Worm (Caenorhabditis elegans) whole organism, young adult: ENCODE results near the gene lin-33.
A peak's percentile ranks its signal among the peaks of the same experiment; 100 is the strongest.

Experiments
- C06A6.2 ChIP-seq: fragments of 200-800 bp; sonication (Bioruptor generic); conservative IDR thresholded peaks from 2 replicates; pipeline ENCODE4 v1.3.6; 2022; ENCODE audit warnings: missing genetic modification characterization, missing compliant biosample characterization
- F10E7.11 ChIP-seq: sonication (generic microtip); optimal IDR thresholded peaks from 2 replicates; lab custom pipeline; 2017; ENCODE audit warnings: mild to moderate bottlenecking, missing genetic modification characterization, moderate library complexity, missing compliant biosample characterization
- F33H1.4 ChIP-seq: fragments of 200-800 bp; sonication (Bioruptor generic); IDR thresholded peaks from 2 replicates; pipeline ENCODE4 v1.3.6; 2022; ENCODE audit warnings: missing genetic modification reagents, missing genetic modification characterization, missing compliant biosample characterization
- F39B2.1 ChIP-seq: fragments of 200-800 bp; sonication (Bioruptor generic); IDR thresholded peaks from 2 replicates; pipeline ENCODE4 v1.3.6; 2022; ENCODE audit warnings: missing genetic modification reagents, missing genetic modification characterization, missing compliant biosample characterization
- F49E8.2 ChIP-seq: sonication (generic microtip); optimal IDR thresholded peaks from 3 replicates; lab custom pipeline; 2017; ENCODE audit warnings: missing genetic modification characterization, mild to moderate bottlenecking, missing compliant biosample characterization, antibody characterized with exemption, moderate library complexity; ENCODE audit not compliant: insufficient read depth
- Y53G8AR.9 ChIP-seq: fragments of 200-800 bp; sonication (Bioruptor generic); conservative IDR thresholded peaks from 2 replicates; pipeline ENCODE4 v1.3.6; 2022; ENCODE audit warnings: missing genetic modification reagents, missing genetic modification characterization, missing compliant biosample characterization
- Y67H2A.10 ChIP-seq: fragments of 200-800 bp; sonication (Bioruptor generic); conservative IDR thresholded peaks from 2 replicates; pipeline ENCODE4 v1.3.6; 2022; ENCODE audit warnings: missing genetic modification reagents, missing genetic modification characterization, missing compliant biosample characterization
- Y95B8A.8 ChIP-seq: fragments of 200-800 bp; sonication (Bioruptor generic); IDR thresholded peaks from 2 replicates; pipeline ENCODE4 v1.3.6; 2022; ENCODE audit warnings: missing genetic modification reagents, missing genetic modification characterization, missing compliant biosample characterization
- ZK185.1 ChIP-seq: sonication (generic microtip); optimal IDR thresholded peaks from 2 replicates; lab custom pipeline; 2016; ENCODE audit warnings: mild to moderate bottlenecking, missing genetic modification characterization, missing compliant biosample characterization; ENCODE audit not compliant: poor library complexity, severe bottlenecking
- athp-1 ChIP-seq: sonication (generic microtip); optimal IDR thresholded peaks from 2 replicates; lab custom pipeline; 2017; ENCODE audit warnings: mild to moderate bottlenecking, missing genetic modification characterization, missing compliant biosample characterization
- attf-5 ChIP-seq: fragments of 200-800 bp; sonication (Bioruptor generic); optimal IDR thresholded peaks from 2 replicates; lab custom pipeline; 2018; ENCODE audit warnings: mild to moderate bottlenecking, missing genetic modification characterization, missing compliant biosample characterization
- bed-1 ChIP-seq: fragments of 200-800 bp; sonication (Bioruptor generic); IDR thresholded peaks from 2 replicates; pipeline ENCODE4 v1.3.6; 2022; ENCODE audit warnings: missing genetic modification reagents, missing genetic modification characterization, missing compliant biosample characterization
- cebp-1 ChIP-seq, 2 experiments: fragments of 200-800 bp in 1 of 2; sonication (Bioruptor generic) in 1 of 2; sonication (generic microtip) in 1 of 2; IDR thresholded peaks in 1 of 2; optimal IDR thresholded peaks in 1 of 2; 2 replicates each; pipeline versions ENCODE4 v1.3.6 to Lab custom; 2017 to 2022; ENCODE audit warnings: missing compliant biosample characterization in 2 of 2, missing genetic modification characterization in 2 of 2, mild to moderate bottlenecking in 1 of 2, missing genetic modification reagents in 1 of 2, moderate library complexity in 1 of 2
- ceh-100 ChIP-seq: fragments of 200-800 bp; sonication (Bioruptor generic); IDR thresholded peaks from 2 replicates; pipeline ENCODE4 v1.3.6; 2022; ENCODE audit warnings: missing genetic modification reagents, missing genetic modification characterization, missing compliant biosample characterization
- ceh-40 ChIP-seq: fragments of 200-800 bp; sonication (Bioruptor generic); IDR thresholded peaks from 2 replicates; pipeline ENCODE4 v1.3.6; 2022; ENCODE audit warnings: missing genetic modification characterization, missing compliant biosample characterization
- ceh-58 ChIP-seq: fragments of 200-800 bp; sonication (Bioruptor generic); IDR thresholded peaks from 2 replicates; pipeline ENCODE4 v1.3.6; 2022; ENCODE audit warnings: missing genetic modification characterization, missing compliant biosample characterization
- ceh-91 ChIP-seq: fragments of 200-800 bp; sonication (Bioruptor generic); IDR thresholded peaks from 2 replicates; pipeline ENCODE4 v1.3.6; 2022; ENCODE audit warnings: missing genetic modification reagents, missing genetic modification characterization, missing compliant biosample characterization
- chd-7 ChIP-seq: sonication (generic microtip); optimal IDR thresholded peaks from 2 replicates; lab custom pipeline; 2016; ENCODE audit warnings: mild to moderate bottlenecking, missing genetic modification characterization, moderate library complexity, missing compliant biosample characterization
- ets-4 ChIP-seq: fragments of 200-800 bp; sonication (Bioruptor generic); optimal IDR thresholded peaks from 2 replicates; lab custom pipeline; 2018; ENCODE audit warnings: mild to moderate bottlenecking, missing genetic modification characterization, missing compliant biosample characterization
- hlh-12 ChIP-seq: sonication (generic microtip); optimal IDR thresholded peaks from 2 replicates; lab custom pipeline; 2016; ENCODE audit warnings: missing genetic modification characterization, missing compliant biosample characterization
- hmg-1.2 ChIP-seq: fragments of 200-800 bp; sonication (Bioruptor generic); IDR thresholded peaks from 2 replicates; pipeline ENCODE4 v1.3.6; 2022; ENCODE audit warnings: missing genetic modification reagents, missing genetic modification characterization, missing compliant biosample characterization
- hmg-20 ChIP-seq: fragments of 200-800 bp; sonication (Bioruptor generic); IDR thresholded peaks from 2 replicates; pipeline ENCODE4 v1.3.6; 2022; ENCODE audit warnings: missing genetic modification reagents, missing genetic modification characterization, missing compliant biosample characterization
- hrde-1 ChIP-seq: sonication (generic microtip); optimal IDR thresholded peaks from 2 replicates; lab custom pipeline; 2016; ENCODE audit warnings: missing genetic modification characterization, mild to moderate bottlenecking, missing compliant biosample characterization, moderate library complexity, missing genotype, missing genetic modification reagents, borderline replicate concordance
- hsf-1 ChIP-seq: fragments of 200-800 bp; sonication (Bioruptor generic); IDR thresholded peaks from 2 replicates; pipeline ENCODE4 v1.3.6; 2022; ENCODE audit warnings: missing genetic modification reagents, missing genetic modification characterization, missing compliant biosample characterization
- lin-26 ChIP-seq: fragments of 200-800 bp; sonication (Bioruptor generic); IDR thresholded peaks from 2 replicates; pipeline ENCODE4 v1.3.6; 2022; ENCODE audit warnings: missing genetic modification reagents, missing genetic modification characterization, missing compliant biosample characterization
- lin-35 ChIP-seq, 3 experiments: fragments of 150-350 bp in 2 of 3; sonication (generic microtip) in 1 of 3; optimal IDR thresholded peaks; 2 replicates each; lab custom pipeline; 2014 to 2018; ENCODE audit warnings: missing biosample characterization in 3 of 3, missing genetic modification characterization in 3 of 3, missing genetic modification reagents in 3 of 3
- lin-40 ChIP-seq: sonication (generic microtip); optimal IDR thresholded peaks from 2 replicates; lab custom pipeline; 2016; ENCODE audit warnings: missing genetic modification characterization, mild to moderate bottlenecking, missing compliant biosample characterization, missing genotype, missing genetic modification reagents
- lsl-1 ChIP-seq: fragments of 200-800 bp; sonication (Bioruptor generic); optimal IDR thresholded peaks from 2 replicates; lab custom pipeline; 2018; ENCODE audit warnings: mild to moderate bottlenecking, missing genetic modification characterization, moderate library complexity, missing compliant biosample characterization
- madf-3 ChIP-seq: fragments of 200-800 bp; sonication (Bioruptor generic); IDR thresholded peaks from 2 replicates; pipeline ENCODE4 v1.3.6; 2022; ENCODE audit warnings: missing genetic modification reagents, missing genetic modification characterization, missing compliant biosample characterization
- mxl-1 ChIP-seq: sonication (generic microtip); optimal IDR thresholded peaks from 2 replicates; lab custom pipeline; 2016; ENCODE audit warnings: missing genetic modification characterization, missing compliant biosample characterization
- nfyb-1 ChIP-seq: fragments of 200-800 bp; sonication (Bioruptor generic); IDR thresholded peaks from 2 replicates; pipeline ENCODE4 v1.3.6; 2022; ENCODE audit warnings: missing genetic modification reagents, missing genetic modification characterization, missing compliant biosample characterization
- nhr-120 ChIP-seq: fragments of 200-800 bp; sonication (Bioruptor generic); IDR thresholded peaks from 2 replicates; pipeline ENCODE4 v1.3.6; 2022; ENCODE audit warnings: missing genetic modification characterization, missing compliant biosample characterization
- pha-4 ChIP-seq: fragments of 150-350 bp; sonication (generic microtip); optimal IDR thresholded peaks from 2 replicates; lab custom pipeline; 2014; ENCODE audit warnings: missing biosample characterization, missing genetic modification reagents, missing genetic modification characterization
- rcor-1 ChIP-seq: fragments of 200-800 bp; sonication (Bioruptor generic); IDR thresholded peaks from 2 replicates; pipeline ENCODE4 v1.3.6; 2022; ENCODE audit warnings: missing genetic modification reagents, missing genetic modification characterization, missing compliant biosample characterization
- rpc-1 ChIP-seq, 2 experiments: fragments of 150-350 bp in 1 of 2; sonication (generic microtip) in 1 of 2; optimal IDR thresholded peaks; 2 replicates each; lab custom pipeline; 2014 to 2018; ENCODE audit warnings: missing biosample characterization in 1 of 2, missing genetic modification characterization in 1 of 2, missing genetic modification reagents in 1 of 2, missing genotype in 1 of 2
- sea-2 ChIP-seq: fragments of 200-800 bp; sonication (Bioruptor generic); IDR thresholded peaks from 2 replicates; pipeline ENCODE4 v1.3.6; 2022; ENCODE audit warnings: missing genetic modification characterization, missing compliant biosample characterization
- snpc-1.3 ChIP-seq: sonication (generic microtip); optimal IDR thresholded peaks from 2 replicates; lab custom pipeline; 2017; ENCODE audit warnings: missing genetic modification characterization, mild to moderate bottlenecking, missing compliant biosample characterization, antibody characterized with exemption, moderate library complexity, missing genotype, missing genetic modification reagents; ENCODE audit not compliant: insufficient read depth
- somi-1 ChIP-seq: fragments of 200-800 bp; sonication (Bioruptor generic); optimal IDR thresholded peaks from 2 replicates; lab custom pipeline; 2018; ENCODE audit warnings: mild to moderate bottlenecking, missing genetic modification characterization, missing compliant biosample characterization
- sptf-2 ChIP-seq: fragments of 200-800 bp; sonication (Bioruptor generic); optimal IDR thresholded peaks from 2 replicates; lab custom pipeline; 2018; ENCODE audit warnings: mild to moderate bottlenecking, missing genetic modification characterization, missing compliant biosample characterization
- tlf-1 ChIP-seq: fragments of 200-800 bp; sonication (Bioruptor generic); optimal IDR thresholded peaks from 2 replicates; lab custom pipeline; 2018; ENCODE audit warnings: mild to moderate bottlenecking, missing genetic modification characterization, missing compliant biosample characterization
- unc-62 ChIP-seq: fragments of 150-350 bp; optimal IDR thresholded peaks from 2 replicates; lab custom pipeline; 2014; ENCODE audit warnings: missing biosample characterization, missing genetic modification reagents, missing genetic modification characterization
- xnd-1 ChIP-seq: sonication (generic microtip); optimal IDR thresholded peaks from 2 replicates; lab custom pipeline; 2016; ENCODE audit warnings: missing genotype, missing genetic modification reagents, missing genetic modification characterization, missing compliant biosample characterization
- zim-3 ChIP-seq: sonication (generic microtip); optimal IDR thresholded peaks from 2 replicates; lab custom pipeline; 2017; ENCODE audit warnings: mild to moderate bottlenecking, missing genetic modification characterization, moderate library complexity, missing compliant biosample characterization
- ztf-26 ChIP-seq: sonication (generic microtip); optimal IDR thresholded peaks from 2 replicates; lab custom pipeline; 2017; ENCODE audit warnings: missing genetic modification characterization, missing compliant biosample characterization
- ztf-28 ChIP-seq: fragments of 200-800 bp; sonication (Bioruptor generic); IDR thresholded peaks from 2 replicates; pipeline ENCODE4 v1.3.6; 2022; ENCODE audit warnings: missing genetic modification reagents, missing genetic modification characterization, missing compliant biosample characterization

Gene lin-33

DNA sequence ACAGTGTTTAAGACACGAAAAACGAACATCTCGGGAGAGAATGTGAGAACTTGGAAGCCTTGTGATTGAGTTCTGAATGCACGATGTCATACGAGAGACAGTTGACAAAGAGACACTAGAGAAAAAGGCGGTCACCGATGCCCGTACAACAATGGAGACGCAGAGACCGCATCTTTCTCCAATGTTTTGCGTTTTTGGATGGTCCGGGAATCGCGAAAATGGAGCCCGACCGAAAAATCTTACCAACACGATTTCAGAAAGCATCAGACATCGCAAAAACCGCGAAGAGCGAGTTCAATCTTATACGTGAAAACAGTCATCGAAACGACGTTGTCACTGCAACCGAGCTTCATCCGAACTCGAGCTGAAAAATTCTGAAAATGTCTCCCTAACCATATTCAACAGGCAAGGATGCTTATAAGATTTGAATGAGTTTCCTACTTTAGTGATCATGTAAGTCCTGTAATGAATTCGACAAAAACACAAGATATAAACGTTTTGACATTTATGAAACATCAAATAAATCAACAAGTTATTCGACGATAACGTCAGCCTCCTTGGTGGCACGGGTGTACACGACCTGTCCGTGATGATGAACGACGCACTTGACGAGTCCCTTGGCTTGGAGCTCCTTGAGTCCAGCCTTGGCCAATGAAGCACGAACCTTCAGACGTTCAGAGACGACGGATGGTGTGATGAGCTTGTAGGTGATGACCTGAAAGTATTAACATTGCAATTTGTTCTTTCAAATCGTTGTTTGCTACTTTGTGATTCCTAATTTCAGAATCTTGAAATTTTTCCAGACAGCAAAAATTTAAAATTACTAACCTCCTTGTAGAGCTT lies 16.4 kb downstream of the lin-33 start, which contains the start of gene inx-7:
Gene inx-7, minus strand, starts transcription at position 37 of the 843 bp plus-strand sequence.
- TF ChIP-seq hrde-1 (peak; percentile 55), F39B2.1 (GFP tag; lab: Robert Waterston, UW) (0 out of 2 replicates have a peak, but pooled peaks have one; percentile 19), ztf-28 (GFP tag; lab: Robert Waterston, UW) (no peak), nhr-120 (GFP tag; lab: Robert Waterston, UW) (0 out of 2 replicates have a peak, but pooled peaks have one; percentile 61), tlf-1 (GFP tag; lab: Kevin White, UChicago) (peak; percentile 49), F10E7.11 (tag; lab: Kevin White, UChicago) (peak; percentile 70), rcor-1 (GFP tag; lab: Robert Waterston, UW) (peak; percentile 83), hsf-1 (GFP tag; lab: Robert Waterston, UW) (peak; percentile 76; the same call in 1 of the 2 replicates), unc-62 (GFP tag; lab: Kevin White, UChicago) (no peak), sptf-2 (peak; percentile 57), bed-1 (GFP tag; lab: Robert Waterston, UW) (no peak), Y53G8AR.9 (GFP tag; lab: Robert Waterston, UW) (peak; percentile 90), ceh-100 (GFP tag; lab: Robert Waterston, UW) (peak; percentile 63), F49E8.2 (tag; lab: Kevin White, UChicago) (peak; percentile 91), Y95B8A.8 (GFP tag; lab: Robert Waterston, UW) (no peak; the same call in 1 of the 2 replicates), ceh-40 (GFP tag; lab: Robert Waterston, UW) (0 out of 2 replicates have a peak, but pooled peaks have one; percentile 13), ZK185.1 (no peak), snpc-1.3 (tag; lab: Kevin White, UChicago) (peak; percentile 62), C06A6.2 (GFP tag; lab: Robert Waterston, UW) (no peak), madf-3 (GFP tag; lab: Robert Waterston, UW) (peak; percentile 75; the same call in 1 of the 2 replicates), hmg-1.2 (GFP tag; lab: Robert Waterston, UW) (peak; percentile 62), lin-40 (tag; lab: Kevin White, UChicago) (no peak), ztf-26 (tag; lab: Kevin White, UChicago) (no peak), Y67H2A.10 (GFP tag; lab: Robert Waterston, UW) (no peak), athp-1 (tag; lab: Kevin White, UChicago) (peak; percentile 62), chd-7 (peak; percentile 7), attf-5 (GFP tag; lab: Kevin White, UChicago) (no peak), cebp-1 (GFP tag; IDR thresholded peaks at IDR 0.05; lab: Robert Waterston, UW) (no peak), cebp-1 (tag; optimal IDR thresholded peaks at IDR 0.05; lab: Kevin White, UChicago) (peak; percentile 20), ets-4 (GFP tag; lab: Kevin White, UChicago) (peak; percentile 67), lin-26 (GFP tag; lab: Robert Waterston, UW) (peak; percentile 76), xnd-1 (tag; lab: Kevin White, UChicago) (peak; percentile 44), ceh-58 (GFP tag; lab: Robert Waterston, UW) (no peak), hmg-20 (0 out of 2 replicates have a peak, but pooled peaks have one; percentile 19), rpc-1 (optimal IDR thresholded peaks at IDR 0.05; lab: Kevin White, UChicago) (no peak), rpc-1 (tag; optimal IDR thresholded peaks at IDR 0.05; lab: Kevin White, UChicago) (no peak), sea-2 (GFP tag; lab: Robert Waterston, UW) (no peak), zim-3 (tag; lab: Kevin White, UChicago) (no peak), lin-35 (GFP tag; optimal IDR thresholded peaks at IDR 0.05; lab: Kevin White, UChicago) (peak in 1 of 3 experiments; percentile 45), somi-1 (no peak), nfyb-1 (GFP tag; lab: Robert Waterston, UW) (peak; percentile 60; the same call in 1 of the 2 replicates), mxl-1 (tag; lab: Kevin White, UChicago) (peak; percentile 11), ceh-91 (GFP tag; lab: Robert Waterston, UW) (no peak), F33H1.4 (GFP tag; lab: Robert Waterston, UW) (peak; percentile 55), pha-4 (tag; lab: Kevin White, UChicago) (no peak), hlh-12 (tag; lab: Kevin White, UChicago) (no peak), lsl-1 (GFP tag; lab: Kevin White, UChicago) (peak; percentile 44)
